Worm (Caenorhabditis elegans): ENCODE data around the gene C12D12.3.

ce11 chrX:3513715-3514114 is 24.6 kb downstream of the C12D12.3 start:
- TF ChIP-seq hsf-1 (GFP tag; IDR thresholded peaks at IDR 0.05) (no peak), rpc-1 (optimal IDR thresholded peaks at IDR 0.05) (no peak), rpc-1 (tag; optimal IDR thresholded peaks at IDR 0.05) (no peak), ccch-3 (GFP tag; optimal IDR thresholded peaks at IDR 0.05) (no peak)

All from whole organism, young adult.